Worm (Caenorhabditis elegans) whole organism, midembryonic: ENCODE data around the gene K12H6.7.
A peak's percentile ranks its signal among the peaks of the same experiment; 100 is the strongest.
"Not testable (repeated sequence)": the region's sequence is repeated elsewhere in the genome, so short reads cannot be mapped to it uniquely, and the experiment has no call there.

Experiments
- T22C8.4 ChIP-seq: fragments of 200-800 bp; sonication (Bioruptor generic); IDR thresholded peaks from 2 replicates; pipeline ENCODE4 v1.3.6; 2022; ENCODE audit warnings: missing genetic modification characterization, missing compliant biosample characterization
- cog-1 ChIP-seq: sonication (generic microtip); optimal IDR thresholded peaks from 2 replicates; lab custom pipeline; 2016; ENCODE audit warnings: missing genetic modification characterization, missing compliant biosample characterization
- flt-1 ChIP-seq: fragments of 200-800 bp; sonication (Bioruptor generic); IDR thresholded peaks from 2 replicates; pipeline ENCODE4 v1.3.6; 2022; ENCODE audit warnings: missing genetic modification characterization, missing compliant biosample characterization
- klf-2 ChIP-seq: fragments of 200-800 bp; sonication (Bioruptor generic); conservative IDR thresholded peaks from 2 replicates; pipeline ENCODE4 v1.3.6; 2022; ENCODE audit warnings: missing genetic modification reagents, missing genetic modification characterization, missing compliant biosample characterization
- med-1 ChIP-seq: sonication (generic microtip); optimal IDR thresholded peaks from 2 replicates; lab custom pipeline; 2017; ENCODE audit warnings: missing genetic modification characterization, mild to moderate bottlenecking, missing compliant biosample characterization, antibody characterized with exemption, missing genetic modification reagents; ENCODE audit not compliant: insufficient read depth
- ref-1 ChIP-seq: fragments of 200-800 bp; sonication (Bioruptor generic); conservative IDR thresholded peaks from 2 replicates; pipeline ENCODE4 v1.3.6; 2022; ENCODE audit warnings: missing genetic modification reagents, missing genetic modification characterization, missing compliant biosample characterization
- tab-1 ChIP-seq: fragments of 200-800 bp; sonication (Bioruptor generic); IDR thresholded peaks from 2 replicates; pipeline ENCODE4 v1.3.6; 2022; ENCODE audit warnings: missing genetic modification characterization, missing compliant biosample characterization
- ztf-23 ChIP-seq: fragments of 200-800 bp; sonication (Bioruptor generic); IDR thresholded peaks from 2 replicates; pipeline ENCODE4 v1.3.6; 2022; ENCODE audit warnings: missing genetic modification reagents, missing genetic modification characterization, missing compliant biosample characterization
- ztf-29 ChIP-seq: fragments of 200-800 bp; sonication (Bioruptor generic); IDR thresholded peaks from 2 replicates; pipeline ENCODE4 v1.3.6; 2022; ENCODE audit warnings: missing genetic modification reagents, missing genetic modification characterization, missing compliant biosample characterization

Gene K12H6.7

ce11 chrII:2852493-2852892, 15.7 kb upstream of the K12H6.7 start, which contains the start of gene ptc-3:
TSS of gene ptc-3 (minus strand) at chrII:2852593.
- TF ChIP-seq klf-2: no peak
- no peak for TF ChIP-seq ztf-29 (GFP tag; lab: Robert Waterston, UW)
- TF ChIP-seq flt-1 (GFP tag; lab: Robert Waterston, UW): no peak
- TF ChIP-seq med-1 (GFP tag; lab: Kevin White, UChicago): no peak
- no peak for TF ChIP-seq ref-1
- no peak for TF ChIP-seq cog-1 (tag; lab: Kevin White, UChicago)
- no peak for TF ChIP-seq tab-1
- TF ChIP-seq ztf-23 (GFP tag; lab: Robert Waterston, UW): no peak
- TF ChIP-seq T22C8.4 (GFP tag; lab: Robert Waterston, UW): no peak

DNA sequence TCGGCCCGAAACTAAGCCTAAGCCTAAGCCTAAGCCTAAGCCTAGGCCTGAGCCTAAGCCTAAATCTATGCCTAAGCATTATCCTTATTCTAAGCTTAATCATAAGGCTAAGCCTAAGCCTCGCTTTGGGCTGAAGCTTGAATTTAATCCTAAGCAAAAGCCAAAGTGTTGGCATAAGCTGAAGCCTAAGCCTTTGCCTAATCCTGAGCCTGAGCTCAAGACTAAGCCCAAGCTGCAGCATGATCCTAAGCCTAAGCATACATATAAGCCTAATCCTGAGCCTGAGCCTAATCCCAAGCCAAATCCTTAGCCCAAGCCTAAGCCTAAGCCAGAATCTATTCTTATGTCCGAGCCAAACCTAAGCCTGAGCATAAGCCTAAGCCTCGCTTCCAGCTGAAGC, 9.8 kb upstream of the K12H6.7 start:
- TF ChIP-seq cog-1 (tag; lab: Kevin White, UChicago): no peak

DNA sequence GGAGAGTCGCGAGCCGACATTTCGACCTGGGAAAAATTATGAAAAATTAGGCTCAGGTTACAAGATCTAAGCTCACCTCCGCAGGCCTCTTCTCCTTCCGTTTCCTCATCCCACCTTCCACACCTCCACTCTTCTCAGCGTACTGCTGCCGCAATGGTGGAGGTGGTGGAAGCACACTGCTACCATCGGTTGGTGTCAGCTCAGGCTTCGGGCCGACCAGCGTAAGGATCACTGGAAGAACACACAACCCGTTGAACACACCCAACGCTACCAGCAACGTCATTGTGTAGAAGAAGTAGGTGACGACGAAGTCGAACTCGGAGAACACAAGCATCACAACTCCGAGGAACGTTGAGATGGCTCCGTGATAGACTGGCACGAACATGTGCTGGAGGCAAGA, 8.9 kb upstream of the K12H6.7 start:
- no peak for TF ChIP-seq ref-1
- 0 out of 2 replicates have a peak, but pooled peaks have one; percentile 13 for TF ChIP-seq tab-1

- TF ChIP-seq tab-1 (no peak), cog-1 (tag; lab: Kevin White, UChicago) (no peak), klf-2 (no peak), ztf-23 (GFP tag; lab: Robert Waterston, UW) (no peak), ztf-29 (GFP tag; lab: Robert Waterston, UW) (no peak), ref-1 (no peak), med-1 (GFP tag; lab: Kevin White, UChicago) (no peak), flt-1 (GFP tag; lab: Robert Waterston, UW) (no peak)
Measured at ce11 chrII:2843088-2843487, 6.3 kb upstream of the K12H6.7 start, which contains the start of gene Y110A2AL.7. TSS of gene Y110A2AL.7 (minus strand) at chrII:2843188.

ce11 chrII:2841529-2841928, 4.8 kb upstream of the K12H6.7 start, which contains the start of gene Y110A2AL.6:
TSS of gene Y110A2AL.6 (minus strand) at chrII:2841629.
- TF ChIP-seq flt-1 (GFP tag; lab: Robert Waterston, UW) (no peak), ref-1 (no peak), klf-2 (no peak), ztf-23 (GFP tag; lab: Robert Waterston, UW) (no peak), med-1 (GFP tag; lab: Kevin White, UChicago) (no peak), ztf-29 (GFP tag; lab: Robert Waterston, UW) (no peak), tab-1 (no peak), T22C8.4 (GFP tag; lab: Robert Waterston, UW) (no peak), cog-1 (tag; lab: Kevin White, UChicago) (no peak)

DNA sequence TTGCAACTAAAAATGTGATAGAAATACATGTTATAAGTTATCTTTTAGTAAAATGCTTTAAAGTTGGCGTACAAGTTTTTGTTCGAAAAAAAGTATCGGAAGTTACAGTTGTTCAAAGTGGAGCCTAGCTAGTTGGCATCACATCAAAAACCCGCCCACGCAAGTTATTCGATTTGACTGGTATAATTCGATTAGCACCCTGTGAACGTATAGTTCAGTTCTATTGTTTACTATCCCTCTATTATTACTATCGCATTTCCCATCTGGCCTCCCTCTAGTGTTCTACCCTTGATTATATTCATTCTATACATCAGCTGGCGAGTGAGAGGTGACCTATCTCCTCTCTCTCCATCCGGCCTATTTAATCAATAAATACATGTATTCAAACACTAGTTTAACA, 2.3 kb upstream of the K12H6.7 start, which contains the start of gene Y110A2AL.4:
Y110A2AL.4 (plus strand) TSS at position 301 of the 400 bp plus-strand sequence.
- TF ChIP-seq med-1 (GFP tag; lab: Kevin White, UChicago); ztf-23 (GFP tag; lab: Robert Waterston, UW); T22C8.4 (GFP tag; lab: Robert Waterston, UW): not testable (repeated sequence)

DNA sequence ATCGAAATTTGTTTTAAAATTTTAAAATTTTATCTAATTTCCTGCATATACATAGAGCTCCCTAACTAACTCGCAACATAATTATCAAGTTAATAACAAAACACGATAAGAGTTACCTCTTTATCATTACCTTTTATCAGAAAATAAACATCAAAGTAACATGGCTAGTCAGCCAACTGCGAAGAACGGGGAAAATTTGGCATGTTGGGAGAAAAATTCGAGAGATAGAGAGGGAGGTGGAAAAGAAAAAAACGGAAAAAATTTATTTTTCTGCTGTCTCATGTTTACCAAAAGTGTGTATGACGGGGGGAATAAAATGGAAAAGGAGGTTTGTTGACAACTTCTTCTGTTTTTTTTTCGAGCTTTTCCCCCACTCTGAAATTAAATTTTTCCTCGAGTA, 2.6 kb downstream of the K12H6.7 start:
- no peak for TF ChIP-seq ztf-29 (GFP tag; lab: Robert Waterston, UW)
- TF ChIP-seq ref-1: no peak
- no peak for TF ChIP-seq cog-1 (tag; lab: Kevin White, UChicago)
- TF ChIP-seq med-1 (GFP tag; lab: Kevin White, UChicago): no peak
- no peak for TF ChIP-seq flt-1 (GFP tag; lab: Robert Waterston, UW)
- TF ChIP-seq klf-2: no peak
- no peak for TF ChIP-seq T22C8.4 (GFP tag; lab: Robert Waterston, UW)
- no peak for TF ChIP-seq tab-1
- no peak for TF ChIP-seq ztf-23 (GFP tag; lab: Robert Waterston, UW)

DNA sequence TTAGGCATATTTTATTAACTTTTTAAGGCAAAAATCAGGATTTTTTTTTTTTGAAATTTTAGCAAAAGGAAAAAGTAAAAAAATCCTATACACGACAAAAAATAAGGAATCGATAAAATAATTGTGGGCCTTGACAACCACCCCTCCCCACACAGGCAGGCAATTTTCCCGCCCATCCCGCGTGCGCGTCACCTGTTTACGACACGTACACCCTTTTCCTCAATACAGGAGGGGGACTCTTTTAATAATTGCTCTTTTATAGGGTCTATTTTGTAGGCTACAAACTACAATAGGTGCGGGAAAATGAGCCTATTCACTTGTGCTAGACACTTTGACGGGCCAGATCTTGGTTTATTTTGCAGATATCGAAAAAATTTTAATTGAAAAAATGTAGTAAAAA, 4.2 kb downstream of the K12H6.7 start:
- TF ChIP-seq ztf-23 (GFP tag; lab: Robert Waterston, UW): no peak
- TF ChIP-seq flt-1 (GFP tag; lab: Robert Waterston, UW): no peak
- no peak for TF ChIP-seq ztf-29 (GFP tag; lab: Robert Waterston, UW)
- TF ChIP-seq cog-1 (tag; lab: Kevin White, UChicago): no peak
- no peak for TF ChIP-seq klf-2
- TF ChIP-seq tab-1: no peak
- TF ChIP-seq ref-1: no peak
- no peak for TF ChIP-seq T22C8.4 (GFP tag; lab: Robert Waterston, UW)
- no peak for TF ChIP-seq med-1 (GFP tag; lab: Kevin White, UChicago)

DNA sequence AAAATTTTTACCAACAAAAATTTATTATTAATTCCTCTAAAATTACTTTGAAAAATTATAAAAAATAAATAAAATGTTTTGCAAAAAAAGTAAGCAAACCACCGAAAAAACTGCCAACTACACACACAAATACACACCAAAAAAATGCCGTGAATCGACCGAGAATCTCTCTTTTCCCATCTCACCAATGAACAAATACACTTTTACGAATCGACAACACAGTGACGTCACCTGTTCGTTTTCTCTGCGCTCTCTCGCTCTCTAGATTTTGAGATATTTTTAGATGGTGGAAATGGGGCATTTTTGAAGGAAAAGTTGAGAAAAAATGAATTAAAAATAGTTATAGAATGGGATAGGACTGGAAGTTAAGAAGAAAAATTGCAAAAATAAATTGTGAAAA, 4.7 kb downstream of the K12H6.7 start:
- TF ChIP-seq ref-1 (no peak), tab-1 (no peak), ztf-29 (GFP tag; lab: Robert Waterston, UW) (no peak), med-1 (GFP tag; lab: Kevin White, UChicago) (no peak), ztf-23 (GFP tag; lab: Robert Waterston, UW) (no peak), cog-1 (tag; lab: Kevin White, UChicago) (no peak), klf-2 (no peak), T22C8.4 (GFP tag; lab: Robert Waterston, UW) (no peak)

DNA sequence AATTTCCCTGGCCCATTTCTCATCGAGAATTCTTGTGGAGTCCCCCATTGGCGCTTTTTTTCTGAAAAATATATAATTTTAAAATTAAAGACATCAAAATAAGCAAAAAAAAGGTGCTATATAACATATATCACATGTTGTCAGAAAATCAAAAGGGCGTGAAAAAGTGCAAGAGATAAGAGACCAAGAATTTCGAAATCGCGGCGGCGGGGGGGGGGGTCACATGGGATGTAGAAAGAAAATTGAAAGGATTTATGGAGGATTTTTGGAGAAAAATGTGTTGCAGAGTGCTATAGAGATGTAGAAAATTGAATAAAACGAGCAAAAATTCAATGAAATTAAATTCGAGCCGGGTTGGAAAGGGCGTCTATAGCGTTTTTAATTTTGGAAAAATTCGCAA, 5.6 kb downstream of the K12H6.7 start, which contains the start of gene K12H6.6:
K12H6.6 (minus strand) TSS at position 61 of the 400 bp plus-strand sequence.
- no peak for TF ChIP-seq ztf-23 (GFP tag; lab: Robert Waterston, UW)
- no peak for TF ChIP-seq klf-2
- no peak for TF ChIP-seq ztf-29 (GFP tag; lab: Robert Waterston, UW)
- TF ChIP-seq ref-1: no peak
- TF ChIP-seq flt-1 (GFP tag; lab: Robert Waterston, UW): no peak
- no peak for TF ChIP-seq T22C8.4 (GFP tag; lab: Robert Waterston, UW)
- no peak for TF ChIP-seq cog-1 (tag; lab: Kevin White, UChicago)
- no peak for TF ChIP-seq med-1 (GFP tag; lab: Kevin White, UChicago)
- TF ChIP-seq tab-1: no peak
